Fruit fly (Drosophila melanogaster) whole organism, adult: ENCODE measurements around the gene Dhc1.
A peak's percentile ranks its signal among the peaks of the same experiment; 100 is the strongest.
"Not testable (repeated sequence)": the region's sequence is repeated elsewhere in the genome, so short reads cannot be mapped to it uniquely, and the experiment has no call there.

Experiments
- CG11617 ChIP-seq: fragments of 200-800 bp; sonication (Bioruptor generic); optimal IDR thresholded peaks from 2 replicates; lab custom pipeline; 2017; ENCODE audit warnings: mild to moderate bottlenecking, missing biosample characterization, missing genetic modification reagents, missing genetic modification characterization
- CG12768 ChIP-seq: fragments of 200-800 bp; sonication (Bioruptor generic); optimal IDR thresholded peaks from 2 replicates; lab custom pipeline; 2017; ENCODE audit warnings: missing biosample characterization, missing genetic modification characterization, mild to moderate bottlenecking, moderate library complexity, missing genetic modification reagents
- CG14711 ChIP-seq: fragments of 200-800 bp; sonication (Bioruptor generic); optimal IDR thresholded peaks from 2 replicates; lab custom pipeline; 2018; ENCODE audit warnings: missing biosample characterization, mild to moderate bottlenecking, missing genetic modification characterization, moderate library complexity
- CG1620 ChIP-seq: fragments of 200-800 bp; sonication (Bioruptor generic); optimal IDR thresholded peaks from 2 replicates; lab custom pipeline; 2016; ENCODE audit warnings: missing biosample characterization, missing genetic modification characterization
- CG33017 ChIP-seq: fragments of 200-800 bp; sonication (Bioruptor generic); optimal IDR thresholded peaks from 2 replicates; lab custom pipeline; 2018; ENCODE audit warnings: missing biosample characterization, mild to moderate bottlenecking, missing genetic modification characterization, moderate library complexity
- CG5204 ChIP-seq: fragments of 200-800 bp; sonication (Bioruptor generic); optimal IDR thresholded peaks from 2 replicates; lab custom pipeline; 2016; ENCODE audit warnings: missing biosample characterization, missing genetic modification characterization
- CG7045 ChIP-seq: fragments of 200-800 bp; sonication (Bioruptor generic); optimal IDR thresholded peaks from 2 replicates; lab custom pipeline; 2017; ENCODE audit warnings: missing biosample characterization, mild to moderate bottlenecking, missing genetic modification characterization
- CG7101 ChIP-seq: fragments of 200-800 bp; sonication (Bioruptor generic); optimal IDR thresholded peaks from 2 replicates; lab custom pipeline; 2018; ENCODE audit warnings: missing biosample characterization, mild to moderate bottlenecking, missing genetic modification characterization, moderate library complexity
- Clk ChIP-seq: fragments of 200-800 bp; sonication (Bioruptor generic); optimal IDR thresholded peaks from 2 replicates; lab custom pipeline; 2017; ENCODE audit warnings: missing biosample characterization, missing genetic modification characterization
- Crg-1 ChIP-seq: fragments of 200-800 bp; sonication (Bioruptor generic); optimal IDR thresholded peaks from 2 replicates; lab custom pipeline; 2016; ENCODE audit warnings: missing biosample characterization, missing genetic modification characterization
- Hr96 ChIP-seq: fragments of 200-800 bp; sonication (Bioruptor generic); optimal IDR thresholded peaks from 2 replicates; lab custom pipeline; 2016; ENCODE audit warnings: missing biosample characterization, missing genetic modification characterization
- Mnt ChIP-seq: fragments of 200-800 bp; sonication (Bioruptor generic); optimal IDR thresholded peaks from 2 replicates; lab custom pipeline; 2016; ENCODE audit warnings: missing biosample characterization, mild to moderate bottlenecking, missing genetic modification characterization
- bab1 ChIP-seq: fragments of 200-800 bp; sonication (Bioruptor generic); optimal IDR thresholded peaks from 3 replicates; lab custom pipeline; 2019; ENCODE audit warnings: missing biosample characterization, mild to moderate bottlenecking, missing genetic modification characterization, moderate library complexity
- cic ChIP-seq: fragments of 200-800 bp; sonication (Bioruptor generic); optimal IDR thresholded peaks from 2 replicates; lab custom pipeline; 2017; ENCODE audit warnings: missing biosample characterization, mild to moderate bottlenecking, missing genetic modification characterization, moderate library complexity
- cnc ChIP-seq, 2 experiments: fragments of >200 bp; optimal IDR thresholded peaks; 2 replicates each; lab custom pipeline; 2017
- kay ChIP-seq: fragments of 200-800 bp; sonication (Bioruptor generic); peaks from one replicate; lab custom pipeline; 2016; ENCODE audit warnings: missing biosample characterization, missing genetic modification characterization, borderline replicate concordance
- ovo ChIP-seq: fragments of 200-800 bp; sonication (Bioruptor generic); optimal IDR thresholded peaks from 2 replicates; lab custom pipeline; 2016; ENCODE audit warnings: missing biosample characterization, missing genetic modification characterization
- pad ChIP-seq: fragments of 200-800 bp; sonication (Bioruptor generic); optimal IDR thresholded peaks from 3 replicates; lab custom pipeline; 2017; ENCODE audit warnings: missing biosample characterization, missing genetic modification characterization, mild to moderate bottlenecking, moderate library complexity, missing genetic modification reagents
- tj ChIP-seq: fragments of 200-800 bp; sonication (Bioruptor generic); optimal IDR thresholded peaks from 3 replicates; lab custom pipeline; 2017; ENCODE audit warnings: missing biosample characterization, mild to moderate bottlenecking, missing genetic modification characterization, moderate library complexity
- toe ChIP-seq: fragments of 200-800 bp; sonication (Bioruptor generic); optimal IDR thresholded peaks from 2 replicates; lab custom pipeline; 2016; ENCODE audit warnings: missing biosample characterization, missing genetic modification characterization

The Dhc1 gene

dm6 chr3R:9685376-9685775 lies 10.9 kb upstream of the Dhc1 start, which contains the start of the genes eca and CG18542:
Gene eca, minus strand, starts transcription at chr3R:9685476.
Gene CG18542, plus strand, starts transcription at chr3R:9685760.
- TF ChIP-seq pad (GFP tag; lab: Kevin White, UChicago); CG14711 (tag; lab: Kevin White, UChicago); CG1620 (GFP tag; lab: Kevin White, UChicago): not testable (repeated sequence)

DNA sequence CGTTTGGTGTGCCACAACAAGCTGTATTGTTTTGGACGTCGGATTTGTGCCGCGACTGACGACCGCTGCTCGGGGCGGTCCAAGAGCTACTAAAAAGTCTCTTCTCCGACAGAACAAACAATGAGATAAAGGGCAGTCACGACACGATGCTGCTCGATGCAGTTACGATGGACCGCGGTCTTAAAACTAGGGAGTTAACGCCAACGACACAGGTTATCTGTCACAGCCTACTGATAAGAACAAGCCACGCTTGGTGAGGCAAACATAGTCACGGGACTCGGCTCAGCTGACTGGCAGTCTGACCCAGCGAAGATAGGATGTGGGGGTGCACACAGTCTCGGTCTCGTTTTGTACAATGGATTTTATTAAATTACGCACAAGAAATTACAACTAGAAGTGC lies 9.7 kb upstream of the Dhc1 start, which contains the start of gene CG9444:
Gene CG9444, minus strand, starts transcription at position 140 of the 400 bp plus-strand sequence.
- TF ChIP-seq cic (GFP tag; lab: Kevin White, UChicago): no peak
- TF ChIP-seq CG7101 (tag; lab: Kevin White, UChicago): no peak
- no peak for TF ChIP-seq CG14711 (tag; lab: Kevin White, UChicago)
- no peak for TF ChIP-seq toe (GFP tag; lab: Kevin White, UChicago)
- no peak for TF ChIP-seq Clk (GFP tag; lab: Kevin White, UChicago)
- no peak for TF ChIP-seq kay (GFP tag; lab: Kevin White, UChicago)
- no peak for TF ChIP-seq CG5204
- no peak for TF ChIP-seq cnc (optimal IDR thresholded peaks at IDR 0.05; lab: Kevin White, UChicago)
- no peak for TF ChIP-seq CG11617 (GFP tag; lab: Kevin White, UChicago)
- TF ChIP-seq bab1 (GFP tag; lab: Kevin White, UChicago): no peak

DNA sequence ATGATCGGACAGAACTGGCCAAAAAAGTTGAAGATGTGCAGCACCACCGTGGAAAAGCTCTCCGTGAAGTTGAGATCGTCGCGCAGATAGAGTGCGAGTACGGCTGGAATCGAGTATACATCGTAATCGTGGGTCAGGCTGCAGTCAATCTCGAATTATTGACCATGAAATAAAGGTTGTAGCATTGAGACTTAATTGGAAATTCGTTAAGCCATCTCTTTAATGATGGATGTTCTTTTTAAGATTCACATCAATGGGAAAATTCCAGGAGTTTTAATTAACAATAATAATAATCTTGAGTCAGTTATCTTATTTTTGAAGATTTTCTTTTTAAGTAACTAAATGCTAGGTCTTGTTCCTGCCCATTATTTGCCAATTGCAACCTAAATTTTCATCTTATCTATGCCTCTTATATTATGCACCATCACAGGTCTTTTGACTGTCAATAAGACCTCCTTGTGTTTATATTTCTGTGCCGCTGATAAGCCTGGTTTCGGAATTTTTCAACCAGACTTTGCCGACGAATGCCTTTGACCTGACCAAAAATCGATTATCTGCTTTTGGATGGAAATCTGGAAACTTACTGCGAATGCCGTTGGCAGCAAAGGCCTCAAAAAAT lies 8.7 kb upstream of the Dhc1 start:
- TF ChIP-seq Hr96 (GFP tag; lab: Kevin White, UChicago) (no peak), toe (GFP tag; lab: Kevin White, UChicago) (no peak), cic (GFP tag; lab: Kevin White, UChicago) (no peak), kay (GFP tag; lab: Kevin White, UChicago) (no peak), CG5204 (no peak), Clk (GFP tag; lab: Kevin White, UChicago) (no peak), CG33017 (no peak), pad (GFP tag; lab: Kevin White, UChicago) (no peak), Mnt (GFP tag; lab: Kevin White, UChicago) (no peak), CG12768 (GFP tag; lab: Kevin White, UChicago) (no peak), CG14711 (tag; lab: Kevin White, UChicago) (no peak), CG7101 (tag; lab: Kevin White, UChicago) (no peak), Crg-1 (GFP tag; lab: Kevin White, UChicago) (no peak), CG11617 (GFP tag; lab: Kevin White, UChicago) (no peak), CG1620 (GFP tag; lab: Kevin White, UChicago) (no peak), CG7045 (GFP tag; lab: Kevin White, UChicago) (no peak), ovo (GFP tag; lab: Kevin White, UChicago) (no peak), cnc (optimal IDR thresholded peaks at IDR 0.05; lab: Kevin White, UChicago) (no peak)

- TF ChIP-seq CG14711 (tag; lab: Kevin White, UChicago) (peak; percentile 89), bab1 (GFP tag; lab: Kevin White, UChicago) (no peak), cnc (optimal IDR thresholded peaks at IDR 0.05; lab: Kevin White, UChicago) (no peak)
Measured at dm6 chr3R:9679746-9680145, 5.3 kb upstream of the Dhc1 start, which contains the start of gene nmdyn-D7. Gene nmdyn-D7, plus strand, starts transcription at chr3R:9679939.

DNA sequence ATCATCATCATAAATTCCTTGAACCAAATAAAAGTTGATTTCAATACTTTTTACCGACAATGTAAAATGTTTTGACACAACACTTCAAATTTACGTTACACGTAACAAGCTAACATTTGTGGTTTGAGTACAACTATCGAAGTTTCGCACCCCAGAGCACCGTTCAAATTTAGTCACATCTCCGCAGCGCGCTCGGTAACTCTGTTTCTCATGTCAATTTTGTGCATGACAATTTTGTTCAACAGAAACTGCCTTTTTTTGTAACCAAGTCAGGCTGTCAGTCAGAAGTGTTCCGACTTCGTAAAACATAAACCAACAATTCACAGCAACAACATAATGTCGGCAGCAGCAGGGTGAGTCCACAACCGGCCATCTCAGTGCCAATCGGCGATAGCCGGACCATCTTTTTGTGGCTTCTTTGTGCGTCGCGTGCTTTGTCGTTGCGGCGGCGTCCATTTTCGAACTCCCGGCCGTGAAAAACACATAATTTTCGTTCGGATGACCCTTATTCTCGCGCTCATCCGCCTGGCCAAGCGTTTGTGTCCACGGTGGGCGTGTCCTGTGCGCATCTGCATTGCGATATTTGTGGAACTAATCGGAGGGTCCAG lies 3.4 kb upstream of the Dhc1 start, which contains the start of gene p23:
Gene p23, plus strand, starts transcription at position 194 of the 608 bp plus-strand sequence.
- TF ChIP-seq CG11617 (GFP tag; lab: Kevin White, UChicago): no peak
- peak; percentile 49 for TF ChIP-seq CG1620 (GFP tag; lab: Kevin White, UChicago)
- no peak for TF ChIP-seq CG33017
- TF ChIP-seq CG7101 (tag; lab: Kevin White, UChicago): peak; percentile 12
- no peak for TF ChIP-seq CG5204
- no peak for TF ChIP-seq Crg-1 (GFP tag; lab: Kevin White, UChicago)
- no peak for TF ChIP-seq cic (GFP tag; lab: Kevin White, UChicago)
- TF ChIP-seq ovo (GFP tag; lab: Kevin White, UChicago): peak; percentile 18
- TF ChIP-seq CG12768 (GFP tag; lab: Kevin White, UChicago): no peak
- peak; percentile 88 for TF ChIP-seq CG14711 (tag; lab: Kevin White, UChicago)
- no peak for TF ChIP-seq Hr96 (GFP tag; lab: Kevin White, UChicago)
- TF ChIP-seq pad (GFP tag; lab: Kevin White, UChicago): peak; percentile 4
- peak; percentile 61 for TF ChIP-seq bab1 (GFP tag; lab: Kevin White, UChicago)
- peak; percentile 39 for TF ChIP-seq Mnt (GFP tag; lab: Kevin White, UChicago)
- no peak for TF ChIP-seq Clk (GFP tag; lab: Kevin White, UChicago)
- no peak for TF ChIP-seq cnc (optimal IDR thresholded peaks at IDR 0.05; lab: Kevin White, UChicago)
- no peak for TF ChIP-seq kay (GFP tag; lab: Kevin White, UChicago)
- no peak for TF ChIP-seq tj (GFP tag; lab: Kevin White, UChicago)
- TF ChIP-seq CG7045 (GFP tag; lab: Kevin White, UChicago): no peak
- no peak for TF ChIP-seq toe (GFP tag; lab: Kevin White, UChicago)
